Worm (Caenorhabditis elegans) whole organism, late embryonic: ENCODE results near the gene ncr-1.

ENCODE experiments used
- T23F11.4 ChIP-seq: fragments of 200-800 bp; sonication (Bioruptor generic); optimal IDR thresholded peaks from 2 replicates; lab custom pipeline; 2018; ENCODE audit warnings: mild to moderate bottlenecking, missing genetic modification characterization, missing compliant biosample characterization
- ama-1 ChIP-seq: fragments of 150-350 bp; optimal IDR thresholded peaks from 2 replicates; lab custom pipeline; 2014
- ceh-31 ChIP-seq: sonication (generic microtip); optimal IDR thresholded peaks from 2 replicates; lab custom pipeline; 2016; ENCODE audit warnings: missing genetic modification characterization, missing compliant biosample characterization
- elt-2 ChIP-seq: sonication (generic microtip); optimal IDR thresholded peaks from 2 replicates; lab custom pipeline; 2016; ENCODE audit warnings: missing genetic modification reagents, missing genetic modification characterization, missing compliant biosample characterization
- fax-1 ChIP-seq: sonication (generic microtip); optimal IDR thresholded peaks from 2 replicates; lab custom pipeline; 2016; ENCODE audit warnings: missing genotype, missing genetic modification characterization, missing compliant biosample characterization
- fkh-10 ChIP-seq: fragments of 150-350 bp; optimal IDR thresholded peaks from 2 replicates; lab custom pipeline; 2014; ENCODE audit warnings: missing biosample characterization, missing genetic modification reagents, missing genetic modification characterization
- hlh-8 ChIP-seq: sonication (generic microtip); optimal IDR thresholded peaks from 2 replicates; lab custom pipeline; 2016; ENCODE audit warnings: missing genotype, missing genetic modification characterization, missing compliant biosample characterization
- nhr-11 ChIP-seq: fragments of 150-350 bp; optimal IDR thresholded peaks from 2 replicates; lab custom pipeline; 2014; ENCODE audit warnings: missing biosample characterization, missing genetic modification characterization
- pha-2 ChIP-seq: sonication (generic microtip); optimal IDR thresholded peaks from 2 replicates; lab custom pipeline; 2017; ENCODE audit warnings: mild to moderate bottlenecking, missing genetic modification characterization, missing compliant biosample characterization
- pha-4 ChIP-seq: fragments of 150-350 bp; optimal IDR thresholded peaks from 2 replicates; lab custom pipeline; 2018; ENCODE audit warnings: missing biosample characterization, missing genetic modification reagents, missing genetic modification characterization
- tbx-2 ChIP-seq: sonication (generic microtip); optimal IDR thresholded peaks from 2 replicates; lab custom pipeline; 2016; ENCODE audit warnings: missing genetic modification characterization, missing compliant biosample characterization

- TF ChIP-seq hlh-8 (tag; lab: Kevin White, UChicago) = no peak
- TF ChIP-seq tbx-2 = peak; percentile 84
- peak; percentile 69 for TF ChIP-seq ceh-31 (tag; lab: Kevin White, UChicago)
- TF ChIP-seq ama-1 (lab: Kevin White, UChicago) = no peak
- peak; percentile 18 for TF ChIP-seq pha-2 (tag; lab: Kevin White, UChicago)
- no peak for TF ChIP-seq T23F11.4
- TF ChIP-seq fax-1 (tag; lab: Kevin White, UChicago) = no peak
- TF ChIP-seq elt-2 (tag; lab: Kevin White, UChicago) = peak; percentile 34
- TF ChIP-seq fkh-10 (GFP tag; lab: Kevin White, UChicago) = no peak
- TF ChIP-seq pha-4 (tag; lab: Kevin White, UChicago) = no peak
- no peak for TF ChIP-seq nhr-11
Measured at ce11 chrX:4523887-4524350, 35.3 kb upstream of the ncr-1 start, which contains the start of gene pdi-2.
